Worm (Caenorhabditis elegans) whole organism, young adult: ENCODE measurements around the gene nhr-84.
"Not testable (repeated sequence)": the region's sequence is repeated elsewhere in the genome, so short reads cannot be mapped to it uniquely, and the experiment has no call there.

Experiments
- B0019.2 ChIP-seq: fragments of 200-800 bp; sonication (Bioruptor generic); conservative IDR thresholded peaks from 2 replicates; pipeline ENCODE4 v1.3.6; 2022; ENCODE audit warnings: missing genetic modification reagents, missing genetic modification characterization, missing compliant biosample characterization
- B0035.1 ChIP-seq: sonication (generic microtip); optimal IDR thresholded peaks from 2 replicates; lab custom pipeline; 2016; ENCODE audit warnings: missing genetic modification characterization, mild to moderate bottlenecking, missing compliant biosample characterization, missing genotype, missing genetic modification reagents
- C17E4.6 ChIP-seq: fragments of 200-800 bp; sonication (Bioruptor generic); IDR thresholded peaks from 2 replicates; pipeline ENCODE4 v1.3.6; 2022; ENCODE audit warnings: missing genetic modification reagents, missing genetic modification characterization, missing compliant biosample characterization
- D2030.7 ChIP-seq: fragments of 200-800 bp; sonication (Bioruptor generic); IDR thresholded peaks from 2 replicates; pipeline ENCODE4 v1.3.6; 2022; ENCODE audit warnings: missing genetic modification reagents, missing genetic modification characterization, missing compliant biosample characterization
- ama-1 ChIP-seq, 3 experiments: fragments of 150-350 bp in 1 of 3; sonication (generic microtip) in 2 of 3; optimal IDR thresholded peaks; 2 replicates each; lab custom pipeline; 2014 to 2018; ENCODE audit warnings: missing biosample characterization in 2 of 3, missing genetic modification characterization in 2 of 3, missing genetic modification reagents in 2 of 3
- aptf-2 ChIP-seq: fragments of 200-800 bp; sonication (Bioruptor generic); conservative IDR thresholded peaks from 2 replicates; pipeline ENCODE4 v1.3.6; 2022; ENCODE audit warnings: missing genetic modification reagents, missing genetic modification characterization, missing compliant biosample characterization
- attf-5 ChIP-seq: fragments of 200-800 bp; sonication (Bioruptor generic); optimal IDR thresholded peaks from 2 replicates; lab custom pipeline; 2018; ENCODE audit warnings: mild to moderate bottlenecking, missing genetic modification characterization, missing compliant biosample characterization
- bed-2 ChIP-seq: fragments of 200-800 bp; sonication (Bioruptor generic); IDR thresholded peaks from 2 replicates; pipeline ENCODE4 v1.3.6; 2022; ENCODE audit warnings: missing genetic modification reagents, missing genetic modification characterization, missing compliant biosample characterization
- ccch-3 ChIP-seq: fragments of 200-800 bp; sonication (Bioruptor generic); optimal IDR thresholded peaks from 2 replicates; lab custom pipeline; 2018; ENCODE audit warnings: mild to moderate bottlenecking, missing genetic modification characterization, missing compliant biosample characterization
- cebp-2 ChIP-seq: fragments of 200-800 bp; sonication (Bioruptor generic); IDR thresholded peaks from 2 replicates; pipeline ENCODE4 v1.3.6; 2022; ENCODE audit warnings: missing genetic modification characterization, missing compliant biosample characterization
- ceh-91 ChIP-seq: fragments of 200-800 bp; sonication (Bioruptor generic); IDR thresholded peaks from 2 replicates; pipeline ENCODE4 v1.3.6; 2022; ENCODE audit warnings: missing genetic modification reagents, missing genetic modification characterization, missing compliant biosample characterization
- dpff-1 ChIP-seq: sonication (generic microtip); optimal IDR thresholded peaks from 2 replicates; lab custom pipeline; 2017; ENCODE audit warnings: mild to moderate bottlenecking, missing genetic modification characterization, missing compliant biosample characterization
- dpl-1 ChIP-seq: fragments of 150-350 bp; optimal IDR thresholded peaks from 2 replicates; lab custom pipeline; 2014; ENCODE audit warnings: missing biosample characterization, missing genetic modification reagents, missing genetic modification characterization
- egl-44 ChIP-seq: fragments of 200-800 bp; sonication (Bioruptor generic); IDR thresholded peaks from 2 replicates; pipeline ENCODE4 v1.3.6; 2022; ENCODE audit warnings: missing genetic modification reagents, missing genetic modification characterization, missing compliant biosample characterization
- him-1 ChIP-seq: sonication (generic microtip); optimal IDR thresholded peaks from 2 replicates; lab custom pipeline; 2016; ENCODE audit warnings: missing genotype, missing genetic modification reagents, missing genetic modification characterization, missing compliant biosample characterization
- hlh-12 ChIP-seq: sonication (generic microtip); optimal IDR thresholded peaks from 2 replicates; lab custom pipeline; 2016; ENCODE audit warnings: missing genetic modification characterization, missing compliant biosample characterization
- hlh-26 ChIP-seq: fragments of 200-800 bp; sonication (Bioruptor generic); conservative IDR thresholded peaks from 2 replicates; pipeline ENCODE4 v1.3.6; 2022; ENCODE audit warnings: missing genetic modification reagents, missing genetic modification characterization, missing compliant biosample characterization
- hmg-1.2 ChIP-seq: fragments of 200-800 bp; sonication (Bioruptor generic); IDR thresholded peaks from 2 replicates; pipeline ENCODE4 v1.3.6; 2022; ENCODE audit warnings: missing genetic modification reagents, missing genetic modification characterization, missing compliant biosample characterization
- hrde-1 ChIP-seq: sonication (generic microtip); optimal IDR thresholded peaks from 2 replicates; lab custom pipeline; 2016; ENCODE audit warnings: missing genetic modification characterization, mild to moderate bottlenecking, missing compliant biosample characterization, moderate library complexity, missing genotype, missing genetic modification reagents, borderline replicate concordance
- hsf-1 ChIP-seq: fragments of 200-800 bp; sonication (Bioruptor generic); IDR thresholded peaks from 2 replicates; pipeline ENCODE4 v1.3.6; 2022; ENCODE audit warnings: missing genetic modification reagents, missing genetic modification characterization, missing compliant biosample characterization
- let-526 ChIP-seq: fragments of 200-800 bp; sonication (Bioruptor generic); IDR thresholded peaks from 2 replicates; pipeline ENCODE4 v1.3.6; 2022; ENCODE audit warnings: missing genetic modification reagents, missing genetic modification characterization, missing compliant biosample characterization
- lin-35 ChIP-seq, 3 experiments: fragments of 150-350 bp in 2 of 3; sonication (generic microtip) in 1 of 3; optimal IDR thresholded peaks; 2 replicates each; lab custom pipeline; 2014 to 2018; ENCODE audit warnings: missing biosample characterization in 3 of 3, missing genetic modification characterization in 3 of 3, missing genetic modification reagents in 3 of 3
- lin-54 ChIP-seq: fragments of 200-800 bp; sonication (Bioruptor generic); optimal IDR thresholded peaks from 2 replicates; lab custom pipeline; 2018; ENCODE audit warnings: mild to moderate bottlenecking, missing genetic modification characterization, missing compliant biosample characterization
- lsy-27 ChIP-seq: sonication (generic microtip); optimal IDR thresholded peaks from 2 replicates; lab custom pipeline; 2017; ENCODE audit warnings: missing genetic modification characterization, mild to moderate bottlenecking, missing compliant biosample characterization, antibody characterized with exemption, missing genotype, borderline replicate concordance; ENCODE audit not compliant: insufficient read depth
- nhr-80 ChIP-seq: sonication (generic microtip); optimal IDR thresholded peaks from 2 replicates; lab custom pipeline; 2016; ENCODE audit warnings: missing genetic modification characterization, missing compliant biosample characterization
- pbrm-1 ChIP-seq: fragments of 200-800 bp; sonication (Bioruptor generic); IDR thresholded peaks from 2 replicates; pipeline ENCODE4 v1.3.6; 2022; ENCODE audit warnings: missing genetic modification reagents, missing genetic modification characterization, missing compliant biosample characterization
- rec-8 ChIP-seq, 2 experiments: sonication (generic microtip); optimal IDR thresholded peaks; 2 replicates each; lab custom pipeline; 2016; ENCODE audit warnings: mild to moderate bottlenecking in 2 of 2, missing genetic modification characterization in 2 of 2, missing genetic modification reagents in 2 of 2, missing genotype in 2 of 2, missing biosample characterization in 1 of 2, missing compliant biosample characterization in 1 of 2, moderate library complexity in 1 of 2
- repo-1 ChIP-seq: sonication (generic microtip); optimal IDR thresholded peaks from 2 replicates; lab custom pipeline; 2017; ENCODE audit warnings: mild to moderate bottlenecking, missing genetic modification characterization, missing compliant biosample characterization
- sdz-38 ChIP-seq: sonication (generic microtip); optimal IDR thresholded peaks from 2 replicates; lab custom pipeline; 2016; ENCODE audit warnings: missing genotype, missing genetic modification characterization, missing compliant biosample characterization
- sea-2 ChIP-seq: fragments of 200-800 bp; sonication (Bioruptor generic); IDR thresholded peaks from 2 replicates; pipeline ENCODE4 v1.3.6; 2022; ENCODE audit warnings: missing genetic modification characterization, missing compliant biosample characterization
- snpc-1.3 ChIP-seq: sonication (generic microtip); optimal IDR thresholded peaks from 2 replicates; lab custom pipeline; 2017; ENCODE audit warnings: missing genetic modification characterization, mild to moderate bottlenecking, missing compliant biosample characterization, antibody characterized with exemption, moderate library complexity, missing genotype, missing genetic modification reagents; ENCODE audit not compliant: insufficient read depth
- tbp1 ChIP-seq: fragments of 200-800 bp; sonication (Bioruptor generic); optimal IDR thresholded peaks from 2 replicates; lab custom pipeline; 2018; ENCODE audit warnings: mild to moderate bottlenecking, missing genetic modification characterization, missing compliant biosample characterization
- tbx-9 ChIP-seq: sonication (generic microtip); optimal IDR thresholded peaks from 2 replicates; lab custom pipeline; 2016; ENCODE audit warnings: borderline replicate concordance, missing genetic modification characterization, inconsistent platforms, missing compliant biosample characterization
- unc-130 ChIP-seq: sonication (generic microtip); optimal IDR thresholded peaks from 2 replicates; lab custom pipeline; 2016; ENCODE audit warnings: missing genetic modification reagents, missing genetic modification characterization, missing compliant biosample characterization
- ztf-22 ChIP-seq: fragments of 200-800 bp; sonication (Bioruptor generic); optimal IDR thresholded peaks from 2 replicates; lab custom pipeline; 2018; ENCODE audit warnings: mild to moderate bottlenecking, missing genetic modification characterization, moderate library complexity, missing compliant biosample characterization
- ztf-25 ChIP-seq: fragments of 200-800 bp; sonication (Bioruptor generic); IDR thresholded peaks from 2 replicates; pipeline ENCODE4 v1.3.6; 2022; ENCODE audit warnings: missing genetic modification reagents, missing genetic modification characterization, missing compliant biosample characterization
- ztf-26 ChIP-seq: sonication (generic microtip); optimal IDR thresholded peaks from 2 replicates; lab custom pipeline; 2017; ENCODE audit warnings: missing genetic modification characterization, missing compliant biosample characterization
- ztf-28 ChIP-seq: fragments of 200-800 bp; sonication (Bioruptor generic); IDR thresholded peaks from 2 replicates; pipeline ENCODE4 v1.3.6; 2022; ENCODE audit warnings: missing genetic modification reagents, missing genetic modification characterization, missing compliant biosample characterization
- ztf-3 ChIP-seq: fragments of 200-800 bp; sonication (Bioruptor generic); optimal IDR thresholded peaks from 2 replicates; lab custom pipeline; 2018; ENCODE audit warnings: mild to moderate bottlenecking, missing genetic modification characterization, missing compliant biosample characterization

The nhr-84 gene

ce11 chrV:15863042-15863441, 16.4 kb downstream of the nhr-84 start, which contains the start of gene srh-299:
Gene srh-299, plus strand, starts transcription at chrV:15863342.
- no peak for TF ChIP-seq lsy-27 (tag; lab: Kevin White, UChicago)
- TF ChIP-seq snpc-1.3, result no peak
- no peak for TF ChIP-seq nhr-80 (tag; lab: Kevin White, UChicago)
- no peak for TF ChIP-seq cebp-2
- no peak for TF ChIP-seq C17E4.6
- no peak for TF ChIP-seq B0019.2 (GFP tag; lab: Robert Waterston, UW)
- no peak for TF ChIP-seq ama-1 (optimal IDR thresholded peaks at IDR 0.05; lab: Kevin White, UChicago)
- TF ChIP-seq ama-1 (GFP tag; optimal IDR thresholded peaks at IDR 0.05; lab: Kevin White, UChicago), result no peak
- TF ChIP-seq ccch-3, result no peak
- no peak for TF ChIP-seq B0035.1 (tag; lab: Kevin White, UChicago)

- TF ChIP-seq pbrm-1 (no peak), repo-1 (tag; lab: Kevin White, UChicago) (no peak)
These were observed 16.8 kb downstream of the nhr-84 start, which contains the start of gene srz-12 for ce11 chrV:15862599-15862998. Gene srz-12, minus strand, starts transcription at chrV:15862699.

- no peak for TF ChIP-seq sdz-38
- no peak for TF ChIP-seq lin-54 (GFP tag; lab: Kevin White, UChicago)
- TF ChIP-seq hlh-12 (tag; lab: Kevin White, UChicago), result no peak
- TF ChIP-seq aptf-2 (GFP tag; lab: Robert Waterston, UW), result no peak
- no peak for TF ChIP-seq unc-130 (GFP tag; lab: Kevin White, UChicago)
- no peak for TF ChIP-seq rec-8 (tag; optimal IDR thresholded peaks at IDR 0.05; lab: Kevin White, UChicago)
- no peak for TF ChIP-seq B0035.1 (tag; lab: Kevin White, UChicago)
- TF ChIP-seq sea-2 (GFP tag; lab: Robert Waterston, UW), result no peak
- TF ChIP-seq D2030.7 (GFP tag; lab: Robert Waterston, UW), result no peak
- TF ChIP-seq hlh-26 (GFP tag; lab: Robert Waterston, UW), result no peak
- no peak for TF ChIP-seq egl-44
- no peak for TF ChIP-seq tbx-9 (tag; lab: Kevin White, UChicago)
- TF ChIP-seq ztf-25 (GFP tag; lab: Robert Waterston, UW), result no peak
- TF ChIP-seq bed-2 (GFP tag; lab: Robert Waterston, UW), result no peak
These were observed 21.1 kb downstream of the nhr-84 start, which contains the start of gene srh-148 for ce11 chrV:15858292-15858691. Gene srh-148, minus strand, starts transcription at chrV:15858392.

- not testable (repeated sequence) for TF ChIP-seq rec-8 (tag; optimal IDR thresholded peaks at IDR 0.05; lab: Kevin White, UChicago); ceh-91 (GFP tag; lab: Robert Waterston, UW); tbx-9 (tag; lab: Kevin White, UChicago)
These were observed 29.1 kb downstream of the nhr-84 start, which contains the start of gene srh-147 for ce11 chrV:15850276-15850811. Gene srh-147, minus strand, starts transcription at chrV:15850326.

- TF ChIP-seq tbp1 (GFP tag; lab: Kevin White, UChicago), result no peak
- TF ChIP-seq hsf-1 (GFP tag; lab: Robert Waterston, UW), result no peak
- TF ChIP-seq ztf-28 (GFP tag; lab: Robert Waterston, UW), result no peak
- TF ChIP-seq hrde-1 (tag; lab: Kevin White, UChicago), result no peak
- TF ChIP-seq let-526 (GFP tag; lab: Robert Waterston, UW), result no peak
- TF ChIP-seq dpl-1, result no peak
- no peak for TF ChIP-seq ztf-22
- no peak for TF ChIP-seq ceh-91 (GFP tag; lab: Robert Waterston, UW)
- TF ChIP-seq ztf-26, result no peak
- no peak for TF ChIP-seq him-1 (tag; lab: Kevin White, UChicago)
- no peak for TF ChIP-seq ztf-3 (GFP tag; lab: Kevin White, UChicago)
- TF ChIP-seq attf-5 (GFP tag; lab: Kevin White, UChicago), result no peak
- no peak for TF ChIP-seq dpff-1 (tag; lab: Kevin White, UChicago)
- no peak for TF ChIP-seq hlh-12 (tag; lab: Kevin White, UChicago)
- no peak for TF ChIP-seq hmg-1.2 (GFP tag; lab: Robert Waterston, UW)
- no peak for TF ChIP-seq lin-35 (GFP tag; optimal IDR thresholded peaks at IDR 0.05; lab: Kevin White, UChicago)
- no peak for TF ChIP-seq lsy-27 (tag; lab: Kevin White, UChicago)
These were observed 38.3 kb downstream of the nhr-84 start, which contains the start of gene srh-149 for ce11 chrV:15841095-15841494. Gene srh-149, minus strand, starts transcription at chrV:15841195.
